Fruit fly (Drosophila melanogaster): Measurements from ENCODE around the gene CG11586.

dm6 chr3L:4236097-4236572 lies 26.1 kb downstream of the CG11586 start, which contains the start of gene ImpL2:
- TF ChIP-seq Dll (optimal IDR thresholded peaks at IDR 0.05), result no peak
- no peak for TF ChIP-seq EcR (GFP tag; optimal IDR thresholded peaks at IDR 0.05)
- no peak for TF ChIP-seq pan (optimal IDR thresholded peaks at IDR 0.05)
- TF ChIP-seq psq (optimal IDR thresholded peaks at IDR 0.05), result no peak
